Worm (Caenorhabditis elegans) whole organism, dauer: ENCODE data around the gene str-190.
"Not testable (repeated sequence)": the region's sequence is repeated elsewhere in the genome, so short reads cannot be mapped to it uniquely, and the experiment has no call there.

Source experiments
- unc-62 ChIP-seq: sonication (generic microtip); optimal IDR thresholded peaks from 2 replicates; lab custom pipeline; 2017; ENCODE audit warnings: missing biosample characterization, missing genetic modification reagents, missing genetic modification characterization

Gene str-190

ce11 chrV:7478404-7478803, at the start of gene str-190:
Gene str-190 (minus strand): TSS chrV:7478504.
- TF ChIP-seq unc-62 (GFP tag; lab: Kevin White, UChicago), result no peak

- TF ChIP-seq unc-62 (GFP tag; lab: Kevin White, UChicago), result no peak
These were observed 48.8 kb upstream of the str-190 start, which contains the start of gene C54F6.17 for ce11 chrV:7527153-7527552. Gene C54F6.17 (plus strand): TSS chrV:7527453.

ce11 chrV:7525695-7526094, 47.4 kb upstream of the str-190 start, which contains the start of gene C54F6.18:
Gene C54F6.18 (plus strand): TSS chrV:7525995.
- TF ChIP-seq unc-62 (GFP tag; lab: Kevin White, UChicago), result no peak

ce11 chrV:7524447-7524846, 46.1 kb upstream of the str-190 start, which contains the start of gene C54F6.20:
Gene C54F6.20 (plus strand): TSS chrV:7524747.
- TF ChIP-seq unc-62 (GFP tag; lab: Kevin White, UChicago), result no peak

ce11 chrV:7523392-7523791, 45.1 kb upstream of the str-190 start, which contains the start of gene C54F6.6:
Gene C54F6.6 (plus strand): TSS chrV:7523692.
- no peak for TF ChIP-seq unc-62 (GFP tag; lab: Kevin White, UChicago)

- no peak for TF ChIP-seq unc-62 (GFP tag; lab: Kevin White, UChicago)
These were observed 44.0 kb upstream of the str-190 start, which contains the start of gene C54F6.15 for ce11 chrV:7522279-7522678. Gene C54F6.15 (minus strand): TSS chrV:7522379.

ce11 chrV:7521304-7521703, 43.0 kb upstream of the str-190 start:
- TF ChIP-seq unc-62 (GFP tag; lab: Kevin White, UChicago), result no peak

- no peak for TF ChIP-seq unc-62 (GFP tag; lab: Kevin White, UChicago)
These were observed 41.8 kb upstream of the str-190 start, which contains the start of gene srb-19 for ce11 chrV:7520077-7520476. Gene srb-19 (minus strand): TSS chrV:7520177.

ce11 chrV:7514939-7515338, 36.6 kb upstream of the str-190 start, which contains the start of gene srb-18:
Gene srb-18 (plus strand): TSS chrV:7515239.
- TF ChIP-seq unc-62 (GFP tag; lab: Kevin White, UChicago), result no peak

- TF ChIP-seq unc-62 (GFP tag; lab: Kevin White, UChicago), result not testable (repeated sequence)
These were observed 33.2 kb upstream of the str-190 start, which contains the start of gene nhr-171 for ce11 chrV:7511465-7511864. Gene nhr-171 (plus strand): TSS chrV:7511765.

ce11 chrV:7508566-7509044, 30.3 kb upstream of the str-190 start, which contains the start of the genes str-31 and nhr-172:
Gene str-31 (minus strand): TSS chrV:7508666.
Gene nhr-172 (plus strand): TSS chrV:7508994.
- TF ChIP-seq unc-62 (GFP tag; lab: Kevin White, UChicago), result no peak

ce11 chrV:7506207-7506606, 27.9 kb upstream of the str-190 start:
- TF ChIP-seq unc-62 (GFP tag; lab: Kevin White, UChicago), result no peak

ce11 chrV:7504271-7504670, 26.0 kb upstream of the str-190 start, which contains the start of gene srh-229:
Gene srh-229 (minus strand): TSS chrV:7504371.
- no peak for TF ChIP-seq unc-62 (GFP tag; lab: Kevin White, UChicago)

ce11 chrV:7501194-7501593, 22.9 kb upstream of the str-190 start:
- TF ChIP-seq unc-62 (GFP tag; lab: Kevin White, UChicago), result no peak

ce11 chrV:7497440-7497839, 19.1 kb upstream of the str-190 start, which contains the start of gene srh-79:
Gene srh-79 (plus strand): TSS chrV:7497740.
- TF ChIP-seq unc-62 (GFP tag; lab: Kevin White, UChicago), result no peak

ce11 chrV:7495189-7495588, 16.9 kb upstream of the str-190 start, which contains the start of gene srbc-11:
Gene srbc-11 (minus strand): TSS chrV:7495289.
- no peak for TF ChIP-seq unc-62 (GFP tag; lab: Kevin White, UChicago)

ce11 chrV:7492924-7493323, 14.6 kb upstream of the str-190 start, which contains the start of gene srbc-10:
Gene srbc-10 (minus strand): TSS chrV:7493024.
- TF ChIP-seq unc-62 (GFP tag; lab: Kevin White, UChicago), result no peak
